Fruit fly (Drosophila melanogaster) whole organism, embryonic: ENCODE data around the gene Sox102F.

Experiments used
- Atf-2 ChIP-seq: fragments of 200-800 bp; sonication (Bioruptor generic); optimal IDR thresholded peaks from 2 replicates; lab custom pipeline; 2016; ENCODE audit warnings: missing biosample characterization, missing genetic modification characterization
- CG10366 ChIP-seq: fragments of 200-800 bp; sonication (Bioruptor generic); IDR thresholded peaks from 2 replicates; pipeline ENCODE4 v1.3.6; 2022; ENCODE audit warnings: missing biosample characterization, missing genetic modification characterization
- CG10979 ChIP-seq: fragments of 200-800 bp; sonication (Bioruptor generic); optimal IDR thresholded peaks from 2 replicates; lab custom pipeline; 2018; ENCODE audit warnings: missing biosample characterization, mild to moderate bottlenecking, missing genetic modification characterization, moderate library complexity
- CG11723 ChIP-seq: fragments of 200-800 bp; sonication (Bioruptor generic); optimal IDR thresholded peaks from 2 replicates; lab custom pipeline; 2017; ENCODE audit warnings: missing biosample characterization, mild to moderate bottlenecking, missing genetic modification characterization
- CG12236 ChIP-seq: fragments of 200-800 bp; sonication (Bioruptor generic); optimal IDR thresholded peaks from 2 replicates; lab custom pipeline; 2016; ENCODE audit warnings: missing biosample characterization, missing genetic modification characterization
- CG12659 ChIP-seq: fragments of 200-800 bp; sonication (Bioruptor generic); optimal IDR thresholded peaks from 3 replicates; lab custom pipeline; 2017; ENCODE audit warnings: mild to moderate bottlenecking, missing biosample characterization, missing genetic modification reagents, missing genetic modification characterization
- CG14710 ChIP-seq: fragments of 200-800 bp; sonication (Bioruptor generic); optimal IDR thresholded peaks from 3 replicates; lab custom pipeline; 2019; ENCODE audit warnings: missing biosample characterization, mild to moderate bottlenecking, missing genetic modification characterization, moderate library complexity
- CG1603 ChIP-seq: fragments of 200-800 bp; sonication (Bioruptor generic); optimal IDR thresholded peaks from 2 replicates; lab custom pipeline; 2019; ENCODE audit warnings: missing biosample characterization, mild to moderate bottlenecking, missing genetic modification characterization, moderate library complexity
- CG18262 ChIP-seq: fragments of 200-800 bp; optimal IDR thresholded peaks from 3 replicates; lab custom pipeline; 2019; ENCODE audit warnings: missing biosample characterization, mild to moderate bottlenecking, missing genetic modification characterization, moderate library complexity
- CG1832 ChIP-seq: fragments of 200-800 bp; sonication (Bioruptor generic); optimal IDR thresholded peaks from 2 replicates; lab custom pipeline; 2017; ENCODE audit warnings: missing biosample characterization, mild to moderate bottlenecking, missing genetic modification characterization, inconsistent platforms
- CG2199 ChIP-seq: fragments of 200-800 bp; sonication (Bioruptor generic); IDR thresholded peaks from 3 replicates; pipeline ENCODE4 v1.3.6; 2022; ENCODE audit warnings: missing biosample characterization, missing genetic modification characterization
- CG2712 ChIP-seq: fragments of 200-800 bp; optimal IDR thresholded peaks from 3 replicates; lab custom pipeline; 2019; ENCODE audit warnings: missing biosample characterization, mild to moderate bottlenecking, missing genetic modification characterization, moderate library complexity
- CG30020 ChIP-seq: fragments of 200-800 bp; optimal IDR thresholded peaks from 2 replicates; lab custom pipeline; 2019; ENCODE audit warnings: missing biosample characterization, mild to moderate bottlenecking, missing genetic modification characterization, moderate library complexity
- CG33213 ChIP-seq: fragments of 200-800 bp; sonication (Bioruptor generic); optimal IDR thresholded peaks from 3 replicates; lab custom pipeline; 2016; ENCODE audit warnings: missing biosample characterization, missing genetic modification characterization
- CG34422 ChIP-seq: fragments of 200-800 bp; sonication (Bioruptor generic); IDR thresholded peaks from 3 replicates; pipeline ENCODE4 v1.3.6; 2022; ENCODE audit warnings: missing biosample characterization, missing genetic modification characterization
- CG4617 ChIP-seq: fragments of 200-800 bp; sonication (Bioruptor generic); optimal IDR thresholded peaks from 3 replicates; lab custom pipeline; 2016; ENCODE audit warnings: missing biosample characterization, missing genetic modification characterization, borderline replicate concordance
- CG5953 ChIP-seq: fragments of 200-800 bp; sonication (Bioruptor generic); IDR thresholded peaks from 2 replicates; pipeline ENCODE4 v1.3.6; 2022; ENCODE audit warnings: missing biosample characterization, missing genetic modification characterization
- CG7357 ChIP-seq: fragments of 200-800 bp; sonication (Bioruptor generic); IDR thresholded peaks from 3 replicates; pipeline ENCODE4 v1.3.6; 2022; ENCODE audit warnings: missing biosample characterization, missing genetic modification characterization
- CG8089 ChIP-seq: fragments of 200-800 bp; sonication (Bioruptor generic); optimal IDR thresholded peaks from 3 replicates; lab custom pipeline; 2016; ENCODE audit warnings: missing biosample characterization, missing genetic modification characterization
- CG8290 ChIP-seq, 3 experiments: fragments of 200-800 bp; sonication (Bioruptor generic); optimal IDR thresholded peaks; 2 replicates each; lab custom pipeline; 2016 to 2019; ENCODE audit warnings: missing biosample characterization in 3 of 3, missing genetic modification characterization in 3 of 3, mild to moderate bottlenecking in 2 of 3, moderate library complexity in 1 of 3
- CG8478 ChIP-seq: fragments of >200 bp; optimal IDR thresholded peaks from 2 replicates; lab custom pipeline; 2018
- CHES-1-like ChIP-seq: fragments of 200-800 bp; sonication (Bioruptor generic); optimal IDR thresholded peaks from 2 replicates; lab custom pipeline; 2016; ENCODE audit warnings: missing biosample characterization, missing genetic modification characterization
- CoRest ChIP-seq: fragments of 200-800 bp; sonication (Bioruptor generic); optimal IDR thresholded peaks from 3 replicates; lab custom pipeline; 2018; ENCODE audit warnings: missing biosample characterization, mild to moderate bottlenecking, missing genetic modification characterization, moderate library complexity
- Dfd ChIP-seq, 2 experiments: fragments of >200 bp; optimal IDR thresholded peaks; 2 replicates each; lab custom pipeline; 2017; ENCODE audit warnings: missing biosample characterization in 2 of 2, missing genetic modification characterization in 2 of 2
- Dp ChIP-seq: fragments of 200-800 bp; sonication (Bioruptor generic); optimal IDR thresholded peaks from 2 replicates; lab custom pipeline; 2018; ENCODE audit warnings: missing biosample characterization, mild to moderate bottlenecking, missing genetic modification characterization, moderate library complexity
- Dref ChIP-seq: fragments of 200-800 bp; sonication (Bioruptor generic); IDR thresholded peaks from 2 replicates; pipeline ENCODE4 v1.3.6; 2022; ENCODE audit warnings: missing biosample characterization, missing genetic modification characterization
- E2f2 ChIP-seq: fragments of 200-800 bp; sonication (Bioruptor generic); IDR thresholded peaks from 2 replicates; pipeline ENCODE4 v1.3.6; 2022; ENCODE audit warnings: missing biosample characterization, missing genetic modification characterization
- Eip74EF ChIP-seq, 2 experiments: fragments of 200-800 bp in 1 of 2; fragments of >200 bp in 1 of 2; sonication (Bioruptor generic) in 1 of 2; optimal IDR thresholded peaks; 2 replicates each; lab custom pipeline; 2017 to 2019; ENCODE audit warnings: missing biosample characterization in 2 of 2, missing genetic modification characterization in 2 of 2, mild to moderate bottlenecking in 1 of 2, moderate library complexity in 1 of 2
- Ets65A ChIP-seq: fragments of 200-800 bp; sonication (Bioruptor generic); peaks from one replicate; lab custom pipeline; 2016; ENCODE audit warnings: missing biosample characterization, missing genetic modification characterization
- Hr51 ChIP-seq, 2 experiments: fragments of 200-800 bp; sonication (Bioruptor generic); optimal IDR thresholded peaks; 2 replicates in 1 of 2; 3 replicates in 1 of 2; lab custom pipeline; 2016 to 2018; ENCODE audit warnings: missing biosample characterization in 2 of 2, missing genetic modification characterization in 2 of 2, mild to moderate bottlenecking in 1 of 2, moderate library complexity in 1 of 2
- Lhr ChIP-seq: fragments of 200-800 bp; sonication (Bioruptor generic); optimal IDR thresholded peaks from 3 replicates; lab custom pipeline; 2017; ENCODE audit warnings: mild to moderate bottlenecking, missing biosample characterization, missing genetic modification reagents, missing genetic modification characterization
- NK7.1 ChIP-seq: fragments of 200-800 bp; sonication (Bioruptor generic); optimal IDR thresholded peaks from 3 replicates; lab custom pipeline; 2016; ENCODE audit warnings: missing biosample characterization, missing genetic modification characterization
- Sry-δ ChIP-seq: fragments of 200-800 bp; sonication (Bioruptor generic); optimal IDR thresholded peaks from 2 replicates; lab custom pipeline; 2016; ENCODE audit warnings: missing biosample characterization, missing genetic modification characterization
- ewg ChIP-seq: fragments of 200-800 bp; sonication (Bioruptor generic); optimal IDR thresholded peaks from 3 replicates; lab custom pipeline; 2017; ENCODE audit warnings: mild to moderate bottlenecking, missing biosample characterization, missing genetic modification reagents, missing genetic modification characterization
- fd3F ChIP-seq: fragments of 200-800 bp; sonication (Bioruptor generic); optimal IDR thresholded peaks from 2 replicates; lab custom pipeline; 2018; ENCODE audit warnings: missing biosample characterization, mild to moderate bottlenecking, missing genetic modification characterization, moderate library complexity
- gfzf ChIP-seq: fragments of 200-800 bp; sonication (Bioruptor generic); optimal IDR thresholded peaks from 2 replicates; lab custom pipeline; 2016; ENCODE audit warnings: missing biosample characterization, mild to moderate bottlenecking, missing genetic modification characterization, moderate library complexity
- mld ChIP-seq: fragments of 200-800 bp; sonication (Bioruptor generic); IDR thresholded peaks from 3 replicates; pipeline ENCODE4 v1.3.6; 2022; ENCODE audit warnings: missing biosample characterization, missing genetic modification characterization; ENCODE audit not compliant: partially characterized antibody
- nmo ChIP-seq: fragments of 200-800 bp; sonication (Bioruptor generic); optimal IDR thresholded peaks from 2 replicates; lab custom pipeline; 2018; ENCODE audit warnings: missing biosample characterization, mild to moderate bottlenecking, missing genetic modification characterization, moderate library complexity
- phol ChIP-seq: fragments of 200-800 bp; sonication (Bioruptor generic); optimal IDR thresholded peaks from 3 replicates; lab custom pipeline; 2018; ENCODE audit warnings: missing biosample characterization, mild to moderate bottlenecking, missing genetic modification characterization, moderate library complexity
- pzg ChIP-seq: fragments of 200-800 bp; sonication (Bioruptor generic); optimal IDR thresholded peaks from 3 replicates; lab custom pipeline; 2018; ENCODE audit warnings: missing biosample characterization, mild to moderate bottlenecking, missing genetic modification characterization, moderate library complexity
- rib ChIP-seq: fragments of 200-800 bp; sonication (Bioruptor generic); IDR thresholded peaks from 2 replicates; pipeline ENCODE4 v1.3.6; 2022; ENCODE audit warnings: missing biosample characterization, missing genetic modification characterization
- row ChIP-seq: fragments of 200-800 bp; sonication (Bioruptor generic); IDR thresholded peaks from 3 replicates; pipeline ENCODE4 v1.3.6; 2022; ENCODE audit warnings: missing biosample characterization, missing genetic modification characterization
- sens ChIP-seq: fragments of 200-800 bp; sonication (Bioruptor generic); peaks from one replicate; lab custom pipeline; 2016; ENCODE audit warnings: missing biosample characterization, missing genetic modification characterization
- ssp ChIP-seq: fragments of 200-800 bp; sonication (Bioruptor generic); IDR thresholded peaks from 2 replicates; pipeline ENCODE4 v1.3.6; 2022; ENCODE audit warnings: missing biosample characterization, missing genetic modification characterization
- zfh1 ChIP-seq: fragments of 200-800 bp; sonication (Bioruptor generic); IDR thresholded peaks from 3 replicates; pipeline ENCODE4 v1.3.6; 2022; ENCODE audit warnings: missing biosample characterization, missing genetic modification characterization
- zfh2 ChIP-seq: fragments of 200-800 bp; sonication (Bioruptor generic); optimal IDR thresholded peaks from 2 replicates; lab custom pipeline; 2016; ENCODE audit warnings: missing biosample characterization, missing genetic modification characterization

Gene Sox102F

dm6 chr4:796533-796932 is 37.7 kb downstream of the Sox102F start:
- peak; percentile 51 for TF ChIP-seq gfzf (GFP tag; lab: Kevin White, UChicago)
- TF ChIP-seq CG33213 (GFP tag; lab: Kevin White, UChicago), result peak; percentile 55
- peak; percentile 7 for TF ChIP-seq Dp (GFP tag; lab: Kevin White, UChicago)
- TF ChIP-seq Lhr (GFP tag; lab: Kevin White, UChicago), result peak; percentile 64
- peak; percentile 73 for TF ChIP-seq E2f2 (GFP tag; lab: Robert Waterston, UW)
- TF ChIP-seq, all 482 proteins: peak for 5; not testable (repeated sequence) for 477

DNA sequence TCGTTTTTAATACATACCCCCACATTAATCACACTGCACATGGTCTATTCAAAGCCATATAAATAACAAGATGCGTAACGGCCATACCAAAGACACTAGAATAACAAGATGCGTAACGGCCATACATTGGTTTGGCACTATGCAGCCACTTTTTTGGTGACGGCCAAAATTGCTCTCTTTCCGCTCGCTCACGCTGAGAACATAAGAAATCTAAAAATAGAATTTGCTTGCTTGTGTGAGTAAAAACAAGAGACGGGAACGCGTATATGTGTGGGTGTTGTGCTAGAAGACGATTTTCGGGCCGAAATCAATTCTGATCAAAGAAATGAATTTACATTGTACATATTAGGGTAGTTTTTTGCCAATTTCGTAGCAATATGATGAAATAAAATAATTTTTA is 45.3 kb downstream of the Sox102F start, which contains the start of gene MED26:
Gene MED26 (minus strand): TSS at position 101 of the 400 bp plus-strand sequence.
- TF ChIP-seq CG2199 (GFP tag; lab: Robert Waterston, UW), result peak; percentile 32; the same call in 1 of the 3 replicates

DNA sequence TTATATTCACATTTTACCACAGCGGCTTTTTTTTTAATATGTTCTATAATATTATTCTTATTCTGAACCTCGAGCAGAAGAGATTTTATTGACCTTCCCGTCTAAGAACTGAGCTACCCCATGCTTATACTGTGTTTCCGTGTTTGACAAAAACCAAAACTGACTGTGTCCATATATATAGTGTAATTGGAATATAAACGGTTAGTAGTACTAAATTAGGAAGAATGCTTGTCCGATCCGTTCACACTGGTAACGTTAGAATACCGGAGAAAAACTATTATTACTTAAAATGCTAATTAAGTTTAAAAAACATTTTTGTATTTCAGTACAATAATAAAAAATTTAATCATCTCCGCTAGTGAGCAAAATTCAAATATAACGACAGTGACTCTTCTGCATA is 45.8 kb downstream of the Sox102F start:
- TF ChIP-seq NK7.1 (GFP tag; lab: Kevin White, UChicago) (no peak), CG10366 (GFP tag; lab: Robert Waterston, UW) (no peak), CG12236 (GFP tag; lab: Kevin White, UChicago) (no peak), CG4617 (GFP tag; lab: Kevin White, UChicago) (peak; percentile 18), CG18262 (tag; lab: Kevin White, UChicago) (no peak), nmo (peak; percentile 41), zfh1 (no peak), row (peak; percentile 79), CG1603 (tag; lab: Kevin White, UChicago) (peak; percentile 92), CoRest (tag; lab: Kevin White, UChicago) (peak; percentile 31), Ets65A (peak; percentile 40), CG7357 (GFP tag; lab: Robert Waterston, UW) (peak; percentile 97), Dfd (GFP tag; optimal IDR thresholded peaks at IDR 0.05; lab: Kevin White, UChicago) (peak in 1 of 2 experiments; percentile 65), CG8290 (GFP tag; optimal IDR thresholded peaks at IDR 0.05; lab: Kevin White, UChicago) (no peak), CG8290 (tag; optimal IDR thresholded peaks at IDR 0.05; lab: Kevin White, UChicago) (peak in 1 of 2 experiments; percentile 51), CG34422 (GFP tag; lab: Robert Waterston, UW) (no peak), Sry-δ (peak; percentile 23), CG12659 (GFP tag; lab: Kevin White, UChicago) (peak; percentile 7), phol (tag; lab: Kevin White, UChicago) (peak; percentile 46), ssp (GFP tag; lab: Robert Waterston, UW) (peak; percentile 98), gfzf (GFP tag; lab: Kevin White, UChicago) (peak; percentile 44), CHES-1-like (GFP tag; lab: Kevin White, UChicago) (no peak), Dref (GFP tag; lab: Robert Waterston, UW) (peak; percentile 59), Hr51 (GFP tag; optimal IDR thresholded peaks at IDR 0.05; lab: Kevin White, UChicago) (no peak), CG5953 (GFP tag; lab: Robert Waterston, UW) (no peak), mld (GFP tag; lab: Robert Waterston, UW) (no peak), zfh2 (GFP tag; lab: Kevin White, UChicago) (no peak), CG10979 (tag; lab: Kevin White, UChicago) (no peak), fd3F (GFP tag; lab: Kevin White, UChicago) (no peak), CG8089 (GFP tag; lab: Kevin White, UChicago) (no peak), CG11723 (GFP tag; lab: Kevin White, UChicago) (peak; percentile 35), CG30020 (peak; percentile 98), CG14710 (tag; lab: Kevin White, UChicago) (peak; percentile 8), CG8478 (lab: Kevin White, UChicago) (no peak), ewg (GFP tag; lab: Kevin White, UChicago) (no peak), Eip74EF (GFP tag; optimal IDR thresholded peaks at IDR 0.05; lab: Kevin White, UChicago) (peak in 1 of 2 experiments; percentile 61), Atf-2 (no peak), sens (peak; percentile 46), CG2712 (tag; lab: Kevin White, UChicago) (peak; percentile 15), CG1832 (GFP tag; lab: Kevin White, UChicago) (no peak), rib (GFP tag; lab: Robert Waterston, UW) (no peak), pzg (GFP tag; lab: Kevin White, UChicago) (peak; percentile 34)
